Worm (Caenorhabditis elegans) whole organism, late embryonic: Measurements from ENCODE around the gene F53C3.4.

Experiments
- C08G9.2 ChIP-seq: sonication (generic microtip); optimal IDR thresholded peaks from 2 replicates; lab custom pipeline; 2016; ENCODE audit warnings: mild to moderate bottlenecking, missing genetic modification characterization, moderate library complexity, missing compliant biosample characterization
- F13H6.1 ChIP-seq: sonication (generic microtip); optimal IDR thresholded peaks from 2 replicates; lab custom pipeline; 2016; ENCODE audit warnings: missing genetic modification characterization, missing compliant biosample characterization
- K02D7.2 ChIP-seq: sonication (generic microtip); optimal IDR thresholded peaks from 2 replicates; lab custom pipeline; 2017; ENCODE audit warnings: mild to moderate bottlenecking, missing genetic modification characterization, missing compliant biosample characterization
- K09A11.1 ChIP-seq: sonication (generic microtip); optimal IDR thresholded peaks from 2 replicates; lab custom pipeline; 2017; ENCODE audit warnings: antibody characterized with exemption, mild to moderate bottlenecking, missing genetic modification characterization, missing compliant biosample characterization; ENCODE audit not compliant: insufficient read depth
- ama-1 ChIP-seq: fragments of 150-350 bp; optimal IDR thresholded peaks from 2 replicates; lab custom pipeline; 2014
- ceh-14 ChIP-seq: sonication (generic microtip); optimal IDR thresholded peaks from 2 replicates; lab custom pipeline; 2016; ENCODE audit warnings: missing genotype, missing genetic modification characterization, missing compliant biosample characterization
- ceh-18 ChIP-seq: sonication (generic microtip); optimal IDR thresholded peaks from 2 replicates; lab custom pipeline; 2016; ENCODE audit warnings: missing genetic modification characterization, missing compliant biosample characterization
- ceh-19 ChIP-seq: fragments of 200-800 bp; sonication (Bioruptor generic); optimal IDR thresholded peaks from 2 replicates; lab custom pipeline; 2018; ENCODE audit warnings: mild to moderate bottlenecking, missing genetic modification characterization, missing compliant biosample characterization
- ceh-22 ChIP-seq: sonication (generic microtip); optimal IDR thresholded peaks from 2 replicates; lab custom pipeline; 2017; ENCODE audit warnings: missing biosample characterization, missing genetic modification characterization
- ceh-24 ChIP-seq: sonication (generic microtip); optimal IDR thresholded peaks from 2 replicates; lab custom pipeline; 2016; ENCODE audit warnings: mild to moderate bottlenecking, missing genetic modification characterization, missing compliant biosample characterization
- ceh-31 ChIP-seq: sonication (generic microtip); optimal IDR thresholded peaks from 2 replicates; lab custom pipeline; 2016; ENCODE audit warnings: missing genetic modification characterization, missing compliant biosample characterization
- ceh-34 ChIP-seq: sonication (generic microtip); optimal IDR thresholded peaks from 2 replicates; lab custom pipeline; 2016; ENCODE audit warnings: mild to moderate bottlenecking, missing genetic modification characterization, missing compliant biosample characterization
- ceh-45 ChIP-seq: fragments of 200-800 bp; sonication (Bioruptor generic); IDR thresholded peaks from 2 replicates; pipeline ENCODE4 v1.3.6; 2022; ENCODE audit warnings: missing genetic modification reagents, missing genetic modification characterization, missing compliant biosample characterization
- ceh-48 ChIP-seq: sonication (generic microtip); optimal IDR thresholded peaks from 2 replicates; lab custom pipeline; 2016; ENCODE audit warnings: missing genetic modification characterization, inconsistent platforms, missing compliant biosample characterization
- che-1 ChIP-seq: sonication (generic microtip); optimal IDR thresholded peaks from 2 replicates; lab custom pipeline; 2016; ENCODE audit warnings: mild to moderate bottlenecking, missing genetic modification characterization, missing compliant biosample characterization
- dve-1 ChIP-seq: sonication (generic microtip); optimal IDR thresholded peaks from 2 replicates; lab custom pipeline; 2017; ENCODE audit warnings: antibody characterized with exemption, mild to moderate bottlenecking, missing genetic modification characterization, missing compliant biosample characterization
- elt-2 ChIP-seq: sonication (generic microtip); optimal IDR thresholded peaks from 2 replicates; lab custom pipeline; 2016; ENCODE audit warnings: missing genetic modification reagents, missing genetic modification characterization, missing compliant biosample characterization
- elt-4 ChIP-seq: sonication (generic microtip); optimal IDR thresholded peaks from 2 replicates; lab custom pipeline; 2016; ENCODE audit warnings: missing genetic modification characterization, missing compliant biosample characterization
- ets-4 ChIP-seq: sonication (generic microtip); optimal IDR thresholded peaks from 2 replicates; lab custom pipeline; 2016; ENCODE audit warnings: missing genetic modification characterization, missing compliant biosample characterization
- fkh-10 ChIP-seq: fragments of 150-350 bp; optimal IDR thresholded peaks from 2 replicates; lab custom pipeline; 2014; ENCODE audit warnings: missing biosample characterization, missing genetic modification reagents, missing genetic modification characterization
- gmeb-2 ChIP-seq: sonication (generic microtip); optimal IDR thresholded peaks from 2 replicates; lab custom pipeline; 2016; ENCODE audit warnings: missing genetic modification characterization, inconsistent platforms, missing compliant biosample characterization
- hlh-13 ChIP-seq: fragments of 200-800 bp; sonication (Bioruptor generic); optimal IDR thresholded peaks from 2 replicates; lab custom pipeline; 2018; ENCODE audit warnings: mild to moderate bottlenecking, missing genetic modification characterization, missing compliant biosample characterization
- hlh-15 ChIP-seq: sonication (generic microtip); optimal IDR thresholded peaks from 2 replicates; lab custom pipeline; 2016; ENCODE audit warnings: missing genetic modification characterization, missing compliant biosample characterization
- hlh-30 ChIP-seq: sonication (generic microtip); optimal IDR thresholded peaks from 2 replicates; lab custom pipeline; 2017; ENCODE audit warnings: antibody characterized with exemption, missing genetic modification characterization, missing compliant biosample characterization; ENCODE audit not compliant: insufficient read depth
- hlh-8 ChIP-seq: sonication (generic microtip); optimal IDR thresholded peaks from 2 replicates; lab custom pipeline; 2016; ENCODE audit warnings: missing genotype, missing genetic modification characterization, missing compliant biosample characterization
- lim-6 ChIP-seq: sonication (generic microtip); optimal IDR thresholded peaks from 2 replicates; lab custom pipeline; 2016; ENCODE audit warnings: missing genetic modification characterization, missing compliant biosample characterization
- lin-11 ChIP-seq: fragments of 200-800 bp; sonication (Bioruptor generic); optimal IDR thresholded peaks from 2 replicates; lab custom pipeline; 2018; ENCODE audit warnings: mild to moderate bottlenecking, missing genetic modification characterization, missing compliant biosample characterization
- mec-3 ChIP-seq: sonication (generic microtip); optimal IDR thresholded peaks from 2 replicates; lab custom pipeline; 2016; ENCODE audit warnings: borderline replicate concordance, missing genetic modification characterization, missing compliant biosample characterization
- nfya-1 ChIP-seq: sonication (generic microtip); optimal IDR thresholded peaks from 2 replicates; lab custom pipeline; 2017; ENCODE audit warnings: missing genetic modification characterization, mild to moderate bottlenecking, missing compliant biosample characterization, antibody characterized with exemption, moderate library complexity
- nhr-11 ChIP-seq: fragments of 150-350 bp; optimal IDR thresholded peaks from 2 replicates; lab custom pipeline; 2014; ENCODE audit warnings: missing biosample characterization, missing genetic modification characterization
- pax-1 ChIP-seq: fragments of 150-350 bp; optimal IDR thresholded peaks from 2 replicates; lab custom pipeline; 2014; ENCODE audit warnings: missing biosample characterization, missing genetic modification characterization
- pha-4 ChIP-seq: fragments of 150-350 bp; optimal IDR thresholded peaks from 2 replicates; lab custom pipeline; 2018; ENCODE audit warnings: missing biosample characterization, missing genetic modification reagents, missing genetic modification characterization
- pqm-1 ChIP-seq: sonication (generic microtip); optimal IDR thresholded peaks from 2 replicates; lab custom pipeline; 2016; ENCODE audit warnings: missing genetic modification characterization, missing compliant biosample characterization
- ref-2 ChIP-seq: sonication (generic microtip); optimal IDR thresholded peaks from 2 replicates; lab custom pipeline; 2016; ENCODE audit warnings: missing genetic modification characterization, missing compliant biosample characterization
- sdc-2 ChIP-seq: sonication (generic microtip); optimal IDR thresholded peaks from 2 replicates; lab custom pipeline; 2016; ENCODE audit warnings: missing genotype, missing genetic modification characterization, missing compliant biosample characterization
- sox-2 ChIP-seq: fragments of 200-800 bp; sonication (Bioruptor generic); IDR thresholded peaks from 2 replicates; pipeline ENCODE4 v1.3.6; 2022; ENCODE audit warnings: missing genetic modification reagents, missing genetic modification characterization, missing compliant biosample characterization
- tbx-7 ChIP-seq: sonication (generic microtip); optimal IDR thresholded peaks from 2 replicates; lab custom pipeline; 2016; ENCODE audit warnings: missing genotype, missing genetic modification characterization, missing compliant biosample characterization
- ttx-3 ChIP-seq: sonication (generic microtip); optimal IDR thresholded peaks from 2 replicates; lab custom pipeline; 2016; ENCODE audit warnings: missing genetic modification reagents, missing genetic modification characterization, missing compliant biosample characterization
- unc-3 ChIP-seq, 2 experiments: fragments of 200-800 bp in 1 of 2; sonication (Bioruptor generic) in 1 of 2; sonication (generic microtip) in 1 of 2; conservative IDR thresholded peaks in 1 of 2; optimal IDR thresholded peaks in 1 of 2; 2 replicates each; pipeline versions ENCODE4 v1.3.6 to Lab custom; 2016 to 2022; ENCODE audit warnings: missing compliant biosample characterization in 2 of 2, missing genetic modification characterization in 2 of 2, missing genetic modification reagents in 1 of 2
- unc-42 ChIP-seq: sonication (generic microtip); optimal IDR thresholded peaks from 2 replicates; lab custom pipeline; 2016; ENCODE audit warnings: missing genotype, missing genetic modification characterization, missing compliant biosample characterization
- unc-55 ChIP-seq: sonication (generic microtip); optimal IDR thresholded peaks from 2 replicates; lab custom pipeline; 2017; ENCODE audit warnings: missing biosample characterization, missing genetic modification reagents, missing genetic modification characterization
- zip-5 ChIP-seq: sonication (generic microtip); optimal IDR thresholded peaks from 2 replicates; lab custom pipeline; 2016; ENCODE audit warnings: missing genetic modification characterization, missing compliant biosample characterization
- ztf-16 ChIP-seq: sonication (generic microtip); optimal IDR thresholded peaks from 2 replicates; lab custom pipeline; 2017; ENCODE audit warnings: missing genetic modification characterization, missing compliant biosample characterization

Gene F53C3.4

DNA sequence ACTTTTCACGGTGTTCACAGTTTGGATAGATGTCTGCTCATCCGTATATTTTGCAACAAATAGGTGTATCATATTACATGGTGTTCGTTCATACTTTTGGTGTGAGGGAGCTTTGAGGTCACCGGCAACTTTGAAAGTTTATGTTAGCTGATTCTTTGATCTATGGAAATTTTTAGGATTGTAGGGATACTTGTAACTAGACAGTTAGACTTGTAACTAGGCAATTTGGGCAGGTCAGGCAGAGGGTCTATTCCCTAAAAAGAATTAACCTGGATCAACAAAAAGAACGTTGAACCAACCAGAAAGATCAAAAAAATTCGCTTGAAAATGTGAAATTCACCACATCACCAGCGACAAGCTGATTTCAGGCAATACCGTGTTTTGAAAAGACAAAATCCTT, 7.3 kb upstream of the F53C3.4 start:
- TF ChIP-seq C08G9.2 (tag; lab: Kevin White, UChicago) (no peak), sox-2 (GFP tag; lab: Robert Waterston, UW) (no peak), elt-2 (tag; lab: Kevin White, UChicago) (no peak), hlh-15 (tag; lab: Kevin White, UChicago) (no peak), che-1 (tag; lab: Kevin White, UChicago) (no peak), ceh-18 (no peak), K02D7.2 (no peak), ama-1 (lab: Kevin White, UChicago) (no peak), F13H6.1 (tag; lab: Kevin White, UChicago) (no peak), ceh-48 (no peak), sdc-2 (tag; lab: Kevin White, UChicago) (no peak)

ce11 chrII:3894755-3895154, 6.5 kb upstream of the F53C3.4 start, which contains the start of gene F53C3.7:
F53C3.7 (plus strand) TSS chrII:3895055.
- TF ChIP-seq ztf-16: no peak
- TF ChIP-seq che-1 (tag; lab: Kevin White, UChicago): no peak
- TF ChIP-seq ceh-19: no peak
- no peak for TF ChIP-seq elt-2 (tag; lab: Kevin White, UChicago)
- no peak for TF ChIP-seq ceh-45
- no peak for TF ChIP-seq ceh-22 (tag; lab: Kevin White, UChicago)
- TF ChIP-seq pha-4 (tag; lab: Kevin White, UChicago): no peak
- TF ChIP-seq fkh-10 (GFP tag; lab: Kevin White, UChicago): no peak
- no peak for TF ChIP-seq hlh-30 (tag; lab: Kevin White, UChicago)
- no peak for TF ChIP-seq gmeb-2 (tag; lab: Kevin White, UChicago)

- peak; percentile 61 for TF ChIP-seq sox-2 (GFP tag; lab: Robert Waterston, UW)
- TF ChIP-seq hlh-30 (tag; lab: Kevin White, UChicago): peak; percentile 18
- TF ChIP-seq ceh-34 (tag; lab: Kevin White, UChicago): peak; percentile 16
- TF ChIP-seq unc-42 (tag; lab: Kevin White, UChicago): peak; percentile 59
- TF ChIP-seq elt-2 (tag; lab: Kevin White, UChicago): peak; percentile 29
- TF ChIP-seq lin-11 (tag; lab: Kevin White, UChicago): no peak
- peak; percentile 32 for TF ChIP-seq ets-4 (tag; lab: Kevin White, UChicago)
- TF ChIP-seq hlh-8: peak; percentile 20
- peak; percentile 17 for TF ChIP-seq F13H6.1 (tag; lab: Kevin White, UChicago)
- peak; percentile 27 for TF ChIP-seq unc-55 (GFP tag; lab: Kevin White, UChicago)
- peak; percentile 59 for TF ChIP-seq ceh-31
- peak; percentile 66 for TF ChIP-seq nfya-1 (tag; lab: Kevin White, UChicago)
- no peak for TF ChIP-seq fkh-10 (GFP tag; lab: Kevin White, UChicago)
- peak; percentile 10 for TF ChIP-seq ceh-48
- TF ChIP-seq ztf-16: no peak
- TF ChIP-seq zip-5 (tag; lab: Kevin White, UChicago): no peak
- TF ChIP-seq ceh-14: no peak
- peak; percentile 19 for TF ChIP-seq pax-1 (tag; lab: Kevin White, UChicago)
- TF ChIP-seq ref-2 (tag; lab: Kevin White, UChicago): peak; percentile 20
Measured at ce11 chrII:3896920-3897319, 4.3 kb upstream of the F53C3.4 start.

DNA sequence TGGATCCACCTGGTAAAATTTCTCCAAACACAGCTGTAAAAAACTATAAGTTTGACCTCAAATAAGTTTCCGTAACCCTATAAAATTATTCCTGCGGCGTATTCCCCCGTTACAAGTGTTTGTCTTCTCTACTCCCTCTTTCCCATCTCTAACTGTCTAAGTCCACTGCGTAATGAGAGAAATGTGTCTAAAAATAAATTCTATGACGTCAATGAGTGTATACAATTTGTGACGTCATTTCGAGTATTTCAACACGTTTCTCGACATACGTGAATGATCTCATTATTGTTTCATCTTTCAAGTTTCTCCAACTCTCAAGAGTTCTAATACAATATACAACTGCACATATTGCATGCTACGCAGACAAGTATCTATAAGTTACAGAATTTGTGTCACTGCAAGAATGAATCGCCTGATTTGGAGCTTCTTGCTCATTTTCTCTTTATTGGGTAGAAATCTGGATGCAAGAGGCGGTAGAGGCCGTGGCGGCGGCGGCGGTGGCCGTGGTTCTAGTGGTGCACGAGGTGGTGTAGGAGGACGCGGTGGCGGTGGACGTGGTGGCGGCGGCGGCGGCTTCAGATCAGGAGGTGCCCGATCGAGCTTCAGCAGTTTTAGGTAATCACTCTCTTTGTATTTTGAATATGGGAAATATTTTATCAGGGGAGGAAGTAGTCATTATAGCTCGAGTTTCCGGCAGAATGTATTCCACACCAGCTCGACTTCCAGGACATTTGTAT, 3.3 kb upstream of the F53C3.4 start, which contains the start of gene F53C3.6:
F53C3.6 (plus strand) TSS at position 385 of the 737 bp plus-strand sequence.
- TF ChIP-seq elt-2 (tag; lab: Kevin White, UChicago) (no peak), unc-55 (GFP tag; lab: Kevin White, UChicago) (peak; percentile 15), unc-42 (tag; lab: Kevin White, UChicago) (peak; percentile 70), ref-2 (tag; lab: Kevin White, UChicago) (no peak), lin-11 (tag; lab: Kevin White, UChicago) (no peak), ceh-19 (no peak), K09A11.1 (tag; lab: Kevin White, UChicago) (no peak), hlh-30 (tag; lab: Kevin White, UChicago) (no peak), zip-5 (tag; lab: Kevin White, UChicago) (no peak), nfya-1 (tag; lab: Kevin White, UChicago) (peak; percentile 53), lim-6 (no peak), hlh-13 (GFP tag; lab: Kevin White, UChicago) (no peak), ztf-16 (no peak), pqm-1 (tag; lab: Kevin White, UChicago) (no peak), ets-4 (tag; lab: Kevin White, UChicago) (no peak), nhr-11 (tag; lab: Kevin White, UChicago) (no peak), mec-3 (tag; lab: Kevin White, UChicago) (no peak), elt-4 (no peak), tbx-7 (tag; lab: Kevin White, UChicago) (no peak), ceh-24 (tag; lab: Kevin White, UChicago) (no peak), ttx-3 (tag; lab: Kevin White, UChicago) (no peak), dve-1 (tag; lab: Kevin White, UChicago) (no peak), sox-2 (GFP tag; lab: Robert Waterston, UW) (no peak), unc-3 (GFP tag; conservative IDR thresholded peaks at IDR 0.05; lab: Robert Waterston, UW) (no peak), unc-3 (tag; optimal IDR thresholded peaks at IDR 0.05; lab: Kevin White, UChicago) (no peak)
